Fruit fly (Drosophila melanogaster) whole organism, embryonic: ENCODE measurements around the gene Snmp2.

ENCODE experiments used
- Atf3 ChIP-seq: fragments of 200-800 bp; sonication (Bioruptor generic); optimal IDR thresholded peaks from 3 replicates; lab custom pipeline; 2016; ENCODE audit warnings: missing biosample characterization, missing genetic modification characterization
- Bteb2 ChIP-seq: fragments of 200-800 bp; sonication (Bioruptor generic); optimal IDR thresholded peaks from 2 replicates; lab custom pipeline; 2016; ENCODE audit warnings: missing biosample characterization, missing genetic modification characterization
- CG10209 ChIP-seq: fragments of 200-800 bp; sonication (Bioruptor generic); optimal IDR thresholded peaks from 3 replicates; lab custom pipeline; 2017; ENCODE audit warnings: missing biosample characterization, mild to moderate bottlenecking, missing genetic modification characterization, missing genetic modification reagents
- CG11247 ChIP-seq: fragments of 200-800 bp; sonication (Bioruptor generic); IDR thresholded peaks from 2 replicates; pipeline ENCODE4 v1.3.6; 2022; ENCODE audit warnings: missing biosample characterization, missing genetic modification characterization
- CG11696 ChIP-seq: fragments of 200-800 bp; sonication (Bioruptor generic); IDR thresholded peaks from 2 replicates; pipeline ENCODE4 v1.3.6; 2022; ENCODE audit warnings: missing biosample characterization, missing genetic modification characterization
- CG11723 ChIP-seq: fragments of 200-800 bp; sonication (Bioruptor generic); optimal IDR thresholded peaks from 2 replicates; lab custom pipeline; 2017; ENCODE audit warnings: missing biosample characterization, mild to moderate bottlenecking, missing genetic modification characterization
- CG12769 ChIP-seq: fragments of 200-800 bp; sonication (Bioruptor generic); optimal IDR thresholded peaks from 2 replicates; lab custom pipeline; 2019; ENCODE audit warnings: missing biosample characterization, mild to moderate bottlenecking, missing genetic modification characterization, moderate library complexity
- CG12942 ChIP-seq: fragments of 200-800 bp; sonication (Bioruptor generic); optimal IDR thresholded peaks from 3 replicates; lab custom pipeline; 2016; ENCODE audit warnings: missing biosample characterization, missing genetic modification characterization
- CG16779 ChIP-seq: fragments of 200-800 bp; sonication (Bioruptor generic); IDR thresholded peaks from 2 replicates; pipeline ENCODE4 v1.3.6; 2022; ENCODE audit warnings: missing biosample characterization, missing genetic modification characterization
- CG34376 ChIP-seq: fragments of 200-800 bp; sonication (Bioruptor generic); optimal IDR thresholded peaks from 2 replicates; lab custom pipeline; 2018; ENCODE audit warnings: missing biosample characterization, mild to moderate bottlenecking, missing genetic modification characterization
- CG5953 ChIP-seq: fragments of 200-800 bp; sonication (Bioruptor generic); IDR thresholded peaks from 2 replicates; pipeline ENCODE4 v1.3.6; 2022; ENCODE audit warnings: missing biosample characterization, missing genetic modification characterization
- CG7271 ChIP-seq: fragments of 200-800 bp; sonication (Bioruptor generic); optimal IDR thresholded peaks from 2 replicates; lab custom pipeline; 2018; ENCODE audit warnings: missing biosample characterization, mild to moderate bottlenecking, missing genetic modification characterization, moderate library complexity
- CG8478 ChIP-seq: fragments of >200 bp; optimal IDR thresholded peaks from 2 replicates; lab custom pipeline; 2018
- CG9215 ChIP-seq: fragments of 200-800 bp; sonication (Bioruptor generic); IDR thresholded peaks from 2 replicates; pipeline ENCODE4 v1.3.6; 2022; ENCODE audit warnings: missing biosample characterization, missing genetic modification characterization
- CG9437 ChIP-seq: fragments of 200-800 bp; sonication (Bioruptor generic); optimal IDR thresholded peaks from 2 replicates; lab custom pipeline; 2018; ENCODE audit warnings: missing biosample characterization, mild to moderate bottlenecking, missing genetic modification characterization
- CG9817 ChIP-seq: fragments of 200-800 bp; sonication (Bioruptor generic); optimal IDR thresholded peaks from 2 replicates; lab custom pipeline; 2018; ENCODE audit warnings: missing biosample characterization, mild to moderate bottlenecking, missing genetic modification characterization, moderate library complexity
- CG9876 ChIP-seq: fragments of 200-800 bp; sonication (Bioruptor generic); optimal IDR thresholded peaks from 2 replicates; lab custom pipeline; 2016; ENCODE audit warnings: missing biosample characterization, missing genetic modification characterization
- Camta ChIP-seq: fragments of 200-800 bp; sonication (Bioruptor generic); optimal IDR thresholded peaks from 2 replicates; lab custom pipeline; 2016; ENCODE audit warnings: missing biosample characterization, missing genetic modification characterization
- Chrac-16 ChIP-seq: fragments of 200-800 bp; sonication (Bioruptor generic); optimal IDR thresholded peaks from 3 replicates; lab custom pipeline; 2016; ENCODE audit warnings: missing biosample characterization, missing genetic modification characterization
- Dad ChIP-seq: fragments of 200-800 bp; sonication (Bioruptor generic); optimal IDR thresholded peaks from 3 replicates; lab custom pipeline; 2016; ENCODE audit warnings: missing biosample characterization, missing genetic modification characterization
- Oaz ChIP-seq: fragments of 200-800 bp; sonication (Bioruptor generic); IDR thresholded peaks from 2 replicates; pipeline ENCODE4 v1.3.6; 2022; ENCODE audit warnings: missing biosample characterization, missing genetic modification characterization
- Sin3A ChIP-seq: fragments of >200 bp; optimal IDR thresholded peaks from 2 replicates; lab custom pipeline; 2018
- Ssrp ChIP-seq: fragments of 200-800 bp; sonication (Bioruptor generic); optimal IDR thresholded peaks from 2 replicates; lab custom pipeline; 2018; ENCODE audit warnings: missing biosample characterization, mild to moderate bottlenecking, missing genetic modification characterization, moderate library complexity
- ase ChIP-seq: fragments of 200-800 bp; sonication (Bioruptor generic); IDR thresholded peaks from 3 replicates; pipeline ENCODE4 v1.3.6; 2022; ENCODE audit warnings: missing biosample characterization, missing genetic modification characterization
- ash1 ChIP-seq: fragments of 200-800 bp; sonication (Bioruptor generic); optimal IDR thresholded peaks from 2 replicates; lab custom pipeline; 2018; ENCODE audit warnings: missing biosample characterization, mild to moderate bottlenecking, missing genetic modification characterization
- br ChIP-seq: fragments of >200 bp; optimal IDR thresholded peaks from 2 replicates; lab custom pipeline; 2017
- chinmo ChIP-seq: fragments of 200-800 bp; sonication (Bioruptor generic); IDR thresholded peaks from 4 replicates; pipeline ENCODE4 v1.3.6; 2022; ENCODE audit warnings: missing biosample characterization, missing genetic modification characterization; ENCODE audit not compliant: partially characterized antibody
- cwo ChIP-seq: fragments of 200-800 bp; sonication (Bioruptor generic); optimal IDR thresholded peaks from 3 replicates; lab custom pipeline; 2017; ENCODE audit warnings: missing biosample characterization, missing genetic modification characterization, mild to moderate bottlenecking, moderate library complexity, missing genetic modification reagents
- dati ChIP-seq: fragments of 200-800 bp; sonication (Bioruptor generic); IDR thresholded peaks from 2 replicates; pipeline ENCODE4 v1.3.6; 2022; ENCODE audit warnings: missing biosample characterization, missing genetic modification characterization
- dm ChIP-seq: fragments of 200-800 bp; sonication (Bioruptor generic); optimal IDR thresholded peaks from 3 replicates; lab custom pipeline; 2016; ENCODE audit warnings: missing biosample characterization, missing genetic modification characterization
- dmrt99B ChIP-seq: fragments of 200-800 bp; sonication (Bioruptor generic); optimal IDR thresholded peaks from 2 replicates; lab custom pipeline; 2018; ENCODE audit warnings: missing biosample characterization, mild to moderate bottlenecking, missing genetic modification characterization, moderate library complexity
- dpn ChIP-seq, 2 experiments: fragments of 200-800 bp; sonication (Bioruptor generic); optimal IDR thresholded peaks; 3 replicates each; lab custom pipeline; 2016; ENCODE audit warnings: missing biosample characterization in 2 of 2, missing genetic modification characterization in 2 of 2
- en ChIP-seq: fragments of 200-800 bp; sonication (Bioruptor generic); optimal IDR thresholded peaks from 2 replicates; lab custom pipeline; 2016; ENCODE audit warnings: missing biosample characterization, missing genetic modification characterization
- esg ChIP-seq: fragments of 200-800 bp; sonication (Bioruptor generic); conservative IDR thresholded peaks from 2 replicates; pipeline ENCODE4 v1.3.6; 2022; ENCODE audit warnings: missing biosample characterization, missing genetic modification characterization
- fd96Cb ChIP-seq: fragments of 200-800 bp; sonication (Bioruptor generic); optimal IDR thresholded peaks from 2 replicates; lab custom pipeline; 2018; ENCODE audit warnings: missing biosample characterization, mild to moderate bottlenecking, missing genetic modification characterization, moderate library complexity
- ham ChIP-seq: fragments of 200-800 bp; sonication (Bioruptor generic); IDR thresholded peaks from 2 replicates; pipeline ENCODE4 v1.3.6; 2022; ENCODE audit warnings: missing biosample characterization, missing genetic modification characterization
- ind ChIP-seq: fragments of 200-800 bp; sonication (Bioruptor generic); optimal IDR thresholded peaks from 3 replicates; lab custom pipeline; 2016; ENCODE audit warnings: missing biosample characterization, missing genetic modification characterization
- jumu ChIP-seq: fragments of 200-800 bp; sonication (Bioruptor generic); optimal IDR thresholded peaks from 3 replicates; lab custom pipeline; 2016; ENCODE audit warnings: missing biosample characterization, missing genetic modification characterization
- knrl ChIP-seq: fragments of 200-800 bp; sonication (Bioruptor generic); IDR thresholded peaks from 3 replicates; pipeline ENCODE4 v1.3.6; 2022; ENCODE audit warnings: missing biosample characterization, missing genetic modification characterization; ENCODE audit not compliant: partially characterized antibody
- mld ChIP-seq: fragments of 200-800 bp; sonication (Bioruptor generic); IDR thresholded peaks from 3 replicates; pipeline ENCODE4 v1.3.6; 2022; ENCODE audit warnings: missing biosample characterization, missing genetic modification characterization; ENCODE audit not compliant: partially characterized antibody
- pan ChIP-seq, 4 experiments: fragments of >200 bp in 3 of 4; fragments of 200-800 bp in 1 of 4; sonication (Bioruptor generic) in 1 of 4; optimal IDR thresholded peaks in 3 of 4; IDR thresholded peaks in 1 of 4; 2 replicates each; pipeline versions ENCODE4 v1.3.6 to Lab custom; 2017 to 2022; ENCODE audit warnings: missing biosample characterization in 2 of 4, missing genetic modification characterization in 2 of 4, mixed read lengths in 1 of 4
- pita ChIP-seq: fragments of 200-800 bp; sonication (Bioruptor generic); optimal IDR thresholded peaks from 2 replicates; lab custom pipeline; 2017; ENCODE audit warnings: missing biosample characterization, mild to moderate bottlenecking, missing genetic modification characterization
- pros ChIP-seq: fragments of 200-800 bp; sonication (Bioruptor generic); optimal IDR thresholded peaks from 3 replicates; lab custom pipeline; 2019; ENCODE audit warnings: missing biosample characterization, mild to moderate bottlenecking, missing genetic modification characterization, moderate library complexity
- scrt ChIP-seq: fragments of 200-800 bp; sonication (Bioruptor generic); optimal IDR thresholded peaks from 2 replicates; lab custom pipeline; 2018; ENCODE audit warnings: missing biosample characterization, mild to moderate bottlenecking, missing genetic modification characterization, moderate library complexity
- sens-2 ChIP-seq: fragments of 200-800 bp; sonication (Bioruptor generic); IDR thresholded peaks from 2 replicates; pipeline ENCODE4 v1.3.6; 2022; ENCODE audit warnings: missing biosample characterization, missing genetic modification characterization
- sim ChIP-seq: fragments of 200-800 bp; sonication (Bioruptor generic); IDR thresholded peaks from 2 replicates; pipeline ENCODE4 v1.3.6; 2022; ENCODE audit warnings: missing biosample characterization, missing genetic modification characterization
- ssp ChIP-seq: fragments of 200-800 bp; sonication (Bioruptor generic); IDR thresholded peaks from 2 replicates; pipeline ENCODE4 v1.3.6; 2022; ENCODE audit warnings: missing biosample characterization, missing genetic modification characterization
- stwl ChIP-seq: fragments of 200-800 bp; sonication (Bioruptor generic); optimal IDR thresholded peaks from 3 replicates; lab custom pipeline; 2018; ENCODE audit warnings: missing biosample characterization, mild to moderate bottlenecking, missing genetic modification characterization, moderate library complexity
- sug ChIP-seq: fragments of 200-800 bp; optimal IDR thresholded peaks from 2 replicates; lab custom pipeline; 2019; ENCODE audit warnings: missing biosample characterization, mild to moderate bottlenecking, missing genetic modification characterization, moderate library complexity
- tap ChIP-seq: fragments of 200-800 bp; optimal IDR thresholded peaks from 3 replicates; lab custom pipeline; 2019; ENCODE audit warnings: missing biosample characterization, mild to moderate bottlenecking, missing genetic modification characterization, moderate library complexity
- wor ChIP-seq: fragments of 200-800 bp; sonication (Bioruptor generic); IDR thresholded peaks from 2 replicates; pipeline ENCODE4 v1.3.6; 2022; ENCODE audit warnings: missing biosample characterization, missing genetic modification characterization
- zf30C ChIP-seq: fragments of 200-800 bp; sonication (Bioruptor generic); optimal IDR thresholded peaks from 3 replicates; lab custom pipeline; 2018; ENCODE audit warnings: missing biosample characterization, mild to moderate bottlenecking, missing genetic modification characterization

Gene Snmp2

dm6 chr3L:7782051-7782682 is 39.3 kb upstream of the Snmp2 start (continued):
- TF ChIP-seq CG9876 (GFP tag; lab: Kevin White, UChicago): no peak
- no peak for TF ChIP-seq wor (GFP tag; lab: Robert Waterston, UW)
- no peak for TF ChIP-seq knrl
- no peak for TF ChIP-seq Bteb2 (GFP tag; lab: Kevin White, UChicago)
- no peak for TF ChIP-seq Chrac-16
- TF ChIP-seq Ssrp (tag; lab: Kevin White, UChicago): no peak
- no peak for TF ChIP-seq CG9437 (GFP tag; lab: Kevin White, UChicago)
- no peak for TF ChIP-seq ash1
- TF ChIP-seq sug (tag; lab: Kevin White, UChicago): peak; percentile 65
- no peak for TF ChIP-seq CG12942 (GFP tag; lab: Kevin White, UChicago)
- no peak for TF ChIP-seq pita (GFP tag; lab: Kevin White, UChicago)
- TF ChIP-seq CG5953 (GFP tag; lab: Robert Waterston, UW): 0 out of 2 replicates have a peak, but pooled peaks have one; percentile 36
- TF ChIP-seq fd96Cb (tag; lab: Kevin White, UChicago): no peak
- no peak for TF ChIP-seq dmrt99B
- TF ChIP-seq dm (GFP tag; lab: Kevin White, UChicago): no peak
- TF ChIP-seq esg: no peak
- TF ChIP-seq Atf3 (GFP tag; lab: Kevin White, UChicago): no peak
- peak; percentile 36 for TF ChIP-seq scrt (GFP tag; lab: Kevin White, UChicago)
- no peak for TF ChIP-seq stwl (tag; lab: Kevin White, UChicago)
- no peak for TF ChIP-seq pros (GFP tag; lab: Kevin White, UChicago)
- no peak for TF ChIP-seq en (GFP tag; lab: Kevin White, UChicago)
- TF ChIP-seq CG11696 (GFP tag; lab: Robert Waterston, UW): no peak
- TF ChIP-seq Dad (GFP tag; lab: Kevin White, UChicago): no peak
- no peak for TF ChIP-seq ssp (GFP tag; lab: Robert Waterston, UW)
- TF ChIP-seq mld (GFP tag; lab: Robert Waterston, UW): no peak
- TF ChIP-seq br (lab: Kevin White, UChicago): no peak
- TF ChIP-seq zf30C (GFP tag; lab: Kevin White, UChicago): no peak
- TF ChIP-seq sim (GFP tag; lab: Robert Waterston, UW): no peak
- TF ChIP-seq CG10209 (GFP tag; lab: Kevin White, UChicago): no peak
- no peak for TF ChIP-seq CG11723
- TF ChIP-seq dpn (GFP tag; optimal IDR thresholded peaks at IDR 0.05; lab: Kevin White, UChicago): no peak
- no peak for TF ChIP-seq Oaz
- no peak for TF ChIP-seq ase (GFP tag; lab: Robert Waterston, UW)
- no peak for TF ChIP-seq jumu (GFP tag; lab: Kevin White, UChicago)
- no peak for TF ChIP-seq ind (GFP tag; lab: Kevin White, UChicago)
- no peak for TF ChIP-seq tap (tag; lab: Kevin White, UChicago)
- TF ChIP-seq CG8478 (lab: Kevin White, UChicago): no peak
- no peak for TF ChIP-seq pan (optimal IDR thresholded peaks at IDR 0.05; lab: Kevin White, UChicago)
- TF ChIP-seq pan (GFP tag; optimal IDR thresholded peaks at IDR 0.05 in 1 of 2, IDR thresholded peaks at IDR 0.05 in 1 of 2): no peak
- TF ChIP-seq CG7271 (tag; lab: Kevin White, UChicago): no peak
- TF ChIP-seq sens-2 (GFP tag; lab: Robert Waterston, UW): no peak
- TF ChIP-seq Sin3A (lab: Kevin White, UChicago): no peak
- TF ChIP-seq CG9817 (tag; lab: Kevin White, UChicago): no peak
- TF ChIP-seq dati (GFP tag; lab: Robert Waterston, UW): no peak
- TF ChIP-seq CG9215 (GFP tag; lab: Robert Waterston, UW): no peak
- TF ChIP-seq chinmo (GFP tag; lab: Robert Waterston, UW): no peak
- TF ChIP-seq CG12769 (tag; lab: Kevin White, UChicago): peak; percentile 62
- TF ChIP-seq cwo (GFP tag; lab: Kevin White, UChicago): peak; percentile 12
- no peak for TF ChIP-seq ham (GFP tag; lab: Robert Waterston, UW)
- no peak for TF ChIP-seq CG16779 (GFP tag; lab: Robert Waterston, UW)
- peak; percentile 52 for TF ChIP-seq CG34376
- no peak for TF ChIP-seq CG11247 (GFP tag; lab: Robert Waterston, UW)
- no peak for TF ChIP-seq Camta
